Worm (Caenorhabditis elegans): Measurements from ENCODE around the gene bli-5.
"Not testable (repeated sequence)": the region's sequence is repeated elsewhere in the genome, so short reads cannot be mapped to it uniquely, and the experiment has no call there.

The bli-5 gene

ce11 chrIII:13402934-13403333, 26.6 kb downstream of the bli-5 start, which contains the start of gene mig-18:
mig-18 (plus strand) TSS chrIII:13403234.
- TF ChIP-seq flt-1 (GFP tag; IDR thresholded peaks at IDR 0.05) (no peak), ref-1 (GFP tag; conservative IDR thresholded peaks at IDR 0.05) (no peak), ztf-29 (GFP tag; IDR thresholded peaks at IDR 0.05) (no peak), med-1 (GFP tag; optimal IDR thresholded peaks at IDR 0.05; ENCODE audit: insufficient read depth) (no peak), T22C8.4 (GFP tag; IDR thresholded peaks at IDR 0.05) (no peak), klf-2 (GFP tag; conservative IDR thresholded peaks at IDR 0.05) (no peak), tab-1 (GFP tag; IDR thresholded peaks at IDR 0.05) (no peak)

ce11 chrIII:13401673-13402258, 27.8 kb downstream of the bli-5 start, which contains the start of the genes srlf-9 and srlf-10:
srlf-9 (minus strand) TSS chrIII:13401773.
srlf-10 (plus strand) TSS chrIII:13402208.
- TF ChIP-seq med-1 (GFP tag; optimal IDR thresholded peaks at IDR 0.05; ENCODE audit: insufficient read depth); ztf-23 (GFP tag; IDR thresholded peaks at IDR 0.05); klf-2 (GFP tag; conservative IDR thresholded peaks at IDR 0.05): not testable (repeated sequence)

ce11 chrIII:13395262-13395661, 34.3 kb downstream of the bli-5 start, which contains the start of gene F11F1.1:
F11F1.1 (plus strand) TSS chrIII:13395562.
- TF ChIP-seq flt-1 (GFP tag; IDR thresholded peaks at IDR 0.05) (no peak), ztf-23 (GFP tag; IDR thresholded peaks at IDR 0.05) (no peak), T22C8.4 (GFP tag; IDR thresholded peaks at IDR 0.05) (no peak), ztf-29 (GFP tag; IDR thresholded peaks at IDR 0.05) (no peak), cog-1 (tag; optimal IDR thresholded peaks at IDR 0.05) (no peak), med-1 (GFP tag; optimal IDR thresholded peaks at IDR 0.05; ENCODE audit: insufficient read depth) (no peak), klf-2 (GFP tag; conservative IDR thresholded peaks at IDR 0.05) (no peak)

- TF ChIP-seq tab-1 (GFP tag; IDR thresholded peaks at IDR 0.05) (no peak), med-1 (GFP tag; optimal IDR thresholded peaks at IDR 0.05; ENCODE audit: insufficient read depth) (no peak), cog-1 (tag; optimal IDR thresholded peaks at IDR 0.05) (no peak), ref-1 (GFP tag; conservative IDR thresholded peaks at IDR 0.05) (no peak), flt-1 (GFP tag; IDR thresholded peaks at IDR 0.05) (no peak), ztf-23 (GFP tag; IDR thresholded peaks at IDR 0.05) (no peak), klf-2 (GFP tag; conservative IDR thresholded peaks at IDR 0.05) (no peak), ztf-29 (GFP tag; IDR thresholded peaks at IDR 0.05) (no peak), T22C8.4 (GFP tag; IDR thresholded peaks at IDR 0.05) (no peak)
Measured at ce11 chrIII:13393647-13394046, 35.9 kb downstream of the bli-5 start, which contains the start of gene qdpr-1. qdpr-1 (plus strand) TSS chrIII:13393910.

ce11 chrIII:13393239-13393638, 36.3 kb downstream of the bli-5 start, which contains the start of gene dnj-17:
dnj-17 (minus strand) TSS chrIII:13393339.
- TF ChIP-seq tab-1 (GFP tag; IDR thresholded peaks at IDR 0.05) (no peak), med-1 (GFP tag; optimal IDR thresholded peaks at IDR 0.05; ENCODE audit: insufficient read depth) (no peak), ref-1 (GFP tag; conservative IDR thresholded peaks at IDR 0.05) (no peak), ztf-23 (GFP tag; IDR thresholded peaks at IDR 0.05) (no peak), ztf-29 (GFP tag; IDR thresholded peaks at IDR 0.05) (no peak), cog-1 (tag; optimal IDR thresholded peaks at IDR 0.05) (no peak), flt-1 (GFP tag; IDR thresholded peaks at IDR 0.05) (no peak), klf-2 (GFP tag; conservative IDR thresholded peaks at IDR 0.05) (no peak), T22C8.4 (GFP tag; IDR thresholded peaks at IDR 0.05) (no peak)

- TF ChIP-seq cog-1 (tag; optimal IDR thresholded peaks at IDR 0.05), result no peak
- no peak for TF ChIP-seq flt-1 (GFP tag; IDR thresholded peaks at IDR 0.05)
- TF ChIP-seq ref-1 (GFP tag; conservative IDR thresholded peaks at IDR 0.05), result no peak
- no peak for TF ChIP-seq ztf-23 (GFP tag; IDR thresholded peaks at IDR 0.05)
- no peak for TF ChIP-seq T22C8.4 (GFP tag; IDR thresholded peaks at IDR 0.05)
- TF ChIP-seq klf-2 (GFP tag; conservative IDR thresholded peaks at IDR 0.05), result no peak
- no peak for TF ChIP-seq med-1 (GFP tag; optimal IDR thresholded peaks at IDR 0.05; ENCODE audit: insufficient read depth)
- no peak for TF ChIP-seq tab-1 (GFP tag; IDR thresholded peaks at IDR 0.05)
- no peak for TF ChIP-seq ztf-29 (GFP tag; IDR thresholded peaks at IDR 0.05)
Measured at ce11 chrIII:13390789-13391188, 38.8 kb downstream of the bli-5 start.

ce11 chrIII:13389078-13389477, 40.5 kb downstream of the bli-5 start, which contains the start of gene T03F6.3:
T03F6.3 (plus strand) TSS chrIII:13389395.
- no peak for TF ChIP-seq klf-2 (GFP tag; conservative IDR thresholded peaks at IDR 0.05)
- no peak for TF ChIP-seq med-1 (GFP tag; optimal IDR thresholded peaks at IDR 0.05; ENCODE audit: insufficient read depth)
- no peak for TF ChIP-seq ref-1 (GFP tag; conservative IDR thresholded peaks at IDR 0.05)
- TF ChIP-seq tab-1 (GFP tag; IDR thresholded peaks at IDR 0.05), result no peak
- TF ChIP-seq flt-1 (GFP tag; IDR thresholded peaks at IDR 0.05), result no peak
- no peak for TF ChIP-seq ztf-23 (GFP tag; IDR thresholded peaks at IDR 0.05)
- no peak for TF ChIP-seq ztf-29 (GFP tag; IDR thresholded peaks at IDR 0.05)
- TF ChIP-seq T22C8.4 (GFP tag; IDR thresholded peaks at IDR 0.05), result no peak
- no peak for TF ChIP-seq cog-1 (tag; optimal IDR thresholded peaks at IDR 0.05)

- TF ChIP-seq ref-1 (GFP tag; conservative IDR thresholded peaks at IDR 0.05) (no peak), flt-1 (GFP tag; IDR thresholded peaks at IDR 0.05) (no peak), cog-1 (tag; optimal IDR thresholded peaks at IDR 0.05) (no peak), klf-2 (GFP tag; conservative IDR thresholded peaks at IDR 0.05) (no peak), T22C8.4 (GFP tag; IDR thresholded peaks at IDR 0.05) (no peak)
Measured at ce11 chrIII:13388621-13389020, 40.9 kb downstream of the bli-5 start.

- TF ChIP-seq tab-1 (GFP tag; IDR thresholded peaks at IDR 0.05) (no peak), T22C8.4 (GFP tag; IDR thresholded peaks at IDR 0.05) (no peak), ztf-29 (GFP tag; IDR thresholded peaks at IDR 0.05) (no peak), ztf-23 (GFP tag; IDR thresholded peaks at IDR 0.05) (no peak), klf-2 (GFP tag; conservative IDR thresholded peaks at IDR 0.05) (no peak), cog-1 (tag; optimal IDR thresholded peaks at IDR 0.05) (no peak), ref-1 (GFP tag; conservative IDR thresholded peaks at IDR 0.05) (no peak), flt-1 (GFP tag; IDR thresholded peaks at IDR 0.05) (no peak), med-1 (GFP tag; optimal IDR thresholded peaks at IDR 0.05; ENCODE audit: insufficient read depth) (no peak)
Measured at ce11 chrIII:13385850-13386249, 43.7 kb downstream of the bli-5 start, which contains the start of gene T03F6.4. T03F6.4 (plus strand) TSS chrIII:13386150.

- TF ChIP-seq cog-1 (tag; optimal IDR thresholded peaks at IDR 0.05), result no peak
Measured at ce11 chrIII:13383159-13383558, 46.4 kb downstream of the bli-5 start.
